Worm (Caenorhabditis elegans) whole organism, mixed stage, embryonic: Measurements from ENCODE around the gene T05A7.7.

Experiments used
- lin-32 ChIP-seq: fragments of 200-800 bp; sonication (Bioruptor generic); optimal IDR thresholded peaks from 2 replicates; lab custom pipeline; 2018; ENCODE audit warnings: mild to moderate bottlenecking, missing genetic modification characterization, missing compliant biosample characterization
- snpc-4 ChIP-seq: fragments of 150-350 bp; optimal IDR thresholded peaks from 2 replicates; lab custom pipeline; 2014; ENCODE audit warnings: missing biosample characterization, missing genetic modification characterization
- unc-39 ChIP-seq: fragments of 150-350 bp; optimal IDR thresholded peaks from 2 replicates; lab custom pipeline; 2014; ENCODE audit warnings: missing biosample characterization, missing genetic modification characterization
- unc-62 ChIP-seq: fragments of 150-350 bp; optimal IDR thresholded peaks from 2 replicates; lab custom pipeline; 2014; ENCODE audit warnings: missing biosample characterization, missing genetic modification reagents, missing genetic modification characterization
- ztf-11 ChIP-seq: fragments of 150-350 bp; optimal IDR thresholded peaks from 2 replicates; lab custom pipeline; 2014; ENCODE audit warnings: missing biosample characterization, missing genetic modification characterization

- TF ChIP-seq unc-62 (GFP tag; lab: Kevin White, UChicago) (no peak), ztf-11 (tag; lab: Kevin White, UChicago) (no peak), snpc-4 (tag; lab: Kevin White, UChicago) (no peak), unc-39 (tag; lab: Kevin White, UChicago) (no peak), lin-32 (GFP tag; lab: Kevin White, UChicago) (no peak)
Measured at ce11 chrII:4675481-4675880, 5.8 kb downstream of the T05A7.7 start, which contains the start of gene T05A7.3.
